Fruit fly (Drosophila melanogaster) whole organism, prepupa: ENCODE data around the gene Cyp12a5.
A peak's percentile ranks its signal among the peaks of the same experiment; 100 is the strongest.

Experiments
- Blimp-1 ChIP-seq: fragments of 200-800 bp; sonication (Bioruptor generic); optimal IDR thresholded peaks from 3 replicates; lab custom pipeline; 2017; ENCODE audit warnings: missing biosample characterization, missing genetic modification characterization, mild to moderate bottlenecking, moderate library complexity, missing genetic modification reagents
- CG10631 ChIP-seq: fragments of 200-800 bp; sonication (Bioruptor generic); optimal IDR thresholded peaks from 2 replicates; lab custom pipeline; 2016; ENCODE audit warnings: missing biosample characterization, missing genetic modification characterization
- CG10669 ChIP-seq: fragments of 200-800 bp; sonication (Bioruptor generic); optimal IDR thresholded peaks from 3 replicates; lab custom pipeline; 2018; ENCODE audit warnings: missing biosample characterization, mild to moderate bottlenecking, missing genetic modification characterization, moderate library complexity
- CG11294 ChIP-seq: fragments of 200-800 bp; sonication (Bioruptor generic); IDR thresholded peaks from 2 replicates; pipeline ENCODE4 v1.3.6; 2022; ENCODE audit warnings: missing biosample characterization, missing genetic modification characterization
- CG11902 ChIP-seq: fragments of 200-800 bp; sonication (Bioruptor generic); optimal IDR thresholded peaks from 3 replicates; lab custom pipeline; 2016; ENCODE audit warnings: missing biosample characterization, missing genetic modification characterization
- CG15336 ChIP-seq: fragments of 200-800 bp; sonication (Bioruptor generic); IDR thresholded peaks from 2 replicates; pipeline ENCODE4 v1.3.6; 2022; ENCODE audit warnings: missing biosample characterization, missing genetic modification characterization
- CG1621 ChIP-seq: fragments of 200-800 bp; sonication (Bioruptor generic); optimal IDR thresholded peaks from 3 replicates; lab custom pipeline; 2018; ENCODE audit warnings: missing biosample characterization, mild to moderate bottlenecking, missing genetic modification characterization
- CG16779 ChIP-seq: fragments of 200-800 bp; sonication (Bioruptor generic); optimal IDR thresholded peaks from 3 replicates; lab custom pipeline; 2017; ENCODE audit warnings: missing biosample characterization, mild to moderate bottlenecking, missing genetic modification characterization
- CG3032 ChIP-seq: fragments of 200-800 bp; optimal IDR thresholded peaks from 2 replicates; lab custom pipeline; 2019; ENCODE audit warnings: missing biosample characterization, mild to moderate bottlenecking, missing genetic modification characterization, moderate library complexity
- CG34406 ChIP-seq: fragments of 200-800 bp; sonication (Bioruptor generic); optimal IDR thresholded peaks from 3 replicates; lab custom pipeline; 2016; ENCODE audit warnings: missing biosample characterization, missing genetic modification characterization
- CG3919 ChIP-seq: fragments of 200-800 bp; sonication (Bioruptor generic); optimal IDR thresholded peaks from 3 replicates; lab custom pipeline; 2016; ENCODE audit warnings: missing biosample characterization, missing genetic modification characterization
- CG4318 ChIP-seq: fragments of 200-800 bp; sonication (Bioruptor generic); optimal IDR thresholded peaks from 3 replicates; lab custom pipeline; 2017; ENCODE audit warnings: missing biosample characterization, mild to moderate bottlenecking, missing genetic modification characterization
- CG6276 ChIP-seq: fragments of 200-800 bp; sonication (Bioruptor generic); optimal IDR thresholded peaks from 2 replicates; lab custom pipeline; 2017; ENCODE audit warnings: missing biosample characterization, mild to moderate bottlenecking, missing genetic modification characterization
- CG6792 ChIP-seq: fragments of 200-800 bp; sonication (Bioruptor generic); optimal IDR thresholded peaks from 3 replicates; lab custom pipeline; 2016; ENCODE audit warnings: missing biosample characterization, missing genetic modification characterization
- CG6854 ChIP-seq: fragments of 200-800 bp; sonication (Bioruptor generic); optimal IDR thresholded peaks from 2 replicates; lab custom pipeline; 2017; ENCODE audit warnings: missing biosample characterization, mild to moderate bottlenecking, missing genetic modification characterization
- CG7368 ChIP-seq: fragments of 200-800 bp; sonication (Bioruptor generic); optimal IDR thresholded peaks from 3 replicates; lab custom pipeline; 2016; ENCODE audit warnings: missing biosample characterization, missing genetic modification characterization
- CG8119 ChIP-seq: fragments of 200-800 bp; sonication (Bioruptor generic); IDR thresholded peaks from 3 replicates; pipeline ENCODE4 v1.3.6; 2022; ENCODE audit warnings: missing biosample characterization, missing genetic modification characterization
- CG9139 ChIP-seq: fragments of 200-800 bp; sonication (Bioruptor generic); optimal IDR thresholded peaks from 3 replicates; lab custom pipeline; 2017; ENCODE audit warnings: missing biosample characterization, mild to moderate bottlenecking, missing genetic modification characterization
- Eip75B ChIP-seq: fragments of 200-800 bp; sonication (Bioruptor generic); optimal IDR thresholded peaks from 3 replicates; lab custom pipeline; 2016; ENCODE audit warnings: missing biosample characterization, missing genetic modification characterization
- Eip78C ChIP-seq: fragments of 200-800 bp; sonication (Bioruptor generic); peaks from one replicate; lab custom pipeline; 2016; ENCODE audit warnings: missing biosample characterization, missing genetic modification characterization
- Ets96B ChIP-seq: fragments of 200-800 bp; optimal IDR thresholded peaks from 2 replicates; lab custom pipeline; 2019; ENCODE audit warnings: missing biosample characterization, mild to moderate bottlenecking, missing genetic modification characterization, moderate library complexity
- Hr38 ChIP-seq: sonication (Bioruptor generic); optimal IDR thresholded peaks from 2 replicates; lab custom pipeline; 2016; ENCODE audit warnings: missing biosample characterization, missing genetic modification characterization
- Hr39 ChIP-seq: fragments of 200-800 bp; sonication (Bioruptor generic); optimal IDR thresholded peaks from 2 replicates; lab custom pipeline; 2016; ENCODE audit warnings: missing biosample characterization, missing genetic modification characterization
- Hr4 ChIP-seq: fragments of 200-800 bp; sonication (Bioruptor generic); optimal IDR thresholded peaks from 3 replicates; lab custom pipeline; 2016; ENCODE audit warnings: missing biosample characterization, missing genetic modification characterization
- Lpt ChIP-seq: fragments of 200-800 bp; sonication (Bioruptor generic); optimal IDR thresholded peaks from 3 replicates; lab custom pipeline; 2016; ENCODE audit warnings: missing biosample characterization, missing genetic modification characterization
- Met ChIP-seq: fragments of 200-800 bp; sonication (Bioruptor generic); optimal IDR thresholded peaks from 3 replicates; lab custom pipeline; 2016; ENCODE audit warnings: missing biosample characterization, missing genetic modification characterization
- OdsH ChIP-seq: fragments of 200-800 bp; sonication (Bioruptor generic); optimal IDR thresholded peaks from 3 replicates; lab custom pipeline; 2016; ENCODE audit warnings: missing biosample characterization, missing genetic modification characterization
- Smox ChIP-seq: fragments of 200-800 bp; sonication (Bioruptor generic); optimal IDR thresholded peaks from 3 replicates; lab custom pipeline; 2016; ENCODE audit warnings: missing biosample characterization, missing genetic modification characterization
- Sox15 ChIP-seq: fragments of 200-800 bp; sonication (Bioruptor generic); optimal IDR thresholded peaks from 3 replicates; lab custom pipeline; 2016; ENCODE audit warnings: missing biosample characterization, missing genetic modification characterization
- cyc ChIP-seq: fragments of 200-800 bp; sonication (Bioruptor generic); optimal IDR thresholded peaks from 3 replicates; lab custom pipeline; 2016; ENCODE audit warnings: missing biosample characterization, missing genetic modification characterization
- dac ChIP-seq: fragments of 200-800 bp; sonication (Bioruptor generic); optimal IDR thresholded peaks from 2 replicates; lab custom pipeline; 2017; ENCODE audit warnings: missing biosample characterization, mild to moderate bottlenecking, missing genetic modification characterization
- eg ChIP-seq: fragments of 200-800 bp; sonication (Bioruptor generic); IDR thresholded peaks from 3 replicates; pipeline ENCODE4 v1.3.6; 2022; ENCODE audit warnings: missing biosample characterization, missing genetic modification characterization
- esn ChIP-seq: fragments of 200-800 bp; sonication (Bioruptor generic); optimal IDR thresholded peaks from 2 replicates; lab custom pipeline; 2016; ENCODE audit warnings: missing biosample characterization, mild to moderate bottlenecking, missing genetic modification characterization, moderate library complexity
- fd59A ChIP-seq: fragments of 200-800 bp; sonication (Bioruptor generic); optimal IDR thresholded peaks from 2 replicates; lab custom pipeline; 2017; ENCODE audit warnings: missing biosample characterization, mild to moderate bottlenecking, missing genetic modification characterization, missing genetic modification reagents
- lz ChIP-seq: fragments of 200-800 bp; sonication (Bioruptor generic); optimal IDR thresholded peaks from 3 replicates; lab custom pipeline; 2016; ENCODE audit warnings: missing biosample characterization, missing genetic modification characterization
- net ChIP-seq: fragments of 200-800 bp; sonication (Bioruptor generic); optimal IDR thresholded peaks from 3 replicates; lab custom pipeline; 2016; ENCODE audit warnings: missing biosample characterization, missing genetic modification characterization
- pdm3 ChIP-seq: fragments of 200-800 bp; sonication (Bioruptor generic); optimal IDR thresholded peaks from 3 replicates; lab custom pipeline; 2016; ENCODE audit warnings: missing biosample characterization, missing genetic modification characterization
- salr ChIP-seq, 2 experiments: fragments of 200-800 bp; sonication (Bioruptor generic); optimal IDR thresholded peaks; 3 replicates each; lab custom pipeline; 2016 to 2018; ENCODE audit warnings: missing biosample characterization in 2 of 2, missing genetic modification characterization in 2 of 2, mild to moderate bottlenecking in 1 of 2
- spab ChIP-seq: fragments of 200-800 bp; sonication (Bioruptor generic); optimal IDR thresholded peaks from 2 replicates; lab custom pipeline; 2017; ENCODE audit warnings: missing biosample characterization, mild to moderate bottlenecking, missing genetic modification characterization, missing genetic modification reagents
- ss ChIP-seq, 2 experiments: fragments of 200-800 bp; sonication (Bioruptor generic); optimal IDR thresholded peaks; 2 replicates in 1 of 2; 3 replicates in 1 of 2; lab custom pipeline; 2017 to 2018; ENCODE audit warnings: mild to moderate bottlenecking in 2 of 2, missing biosample characterization in 2 of 2, missing genetic modification characterization in 2 of 2, moderate library complexity in 1 of 2
- svp ChIP-seq: fragments of 200-800 bp; sonication (Bioruptor generic); peaks from one replicate; lab custom pipeline; 2016; ENCODE audit warnings: missing biosample characterization, missing genetic modification characterization
- topi ChIP-seq: fragments of 200-800 bp; sonication (Bioruptor generic); optimal IDR thresholded peaks from 3 replicates; lab custom pipeline; 2016; ENCODE audit warnings: missing biosample characterization, missing genetic modification characterization
- vri ChIP-seq: fragments of 200-800 bp; sonication (Bioruptor generic); optimal IDR thresholded peaks from 3 replicates; lab custom pipeline; 2016; ENCODE audit warnings: missing biosample characterization, mild to moderate bottlenecking, missing genetic modification characterization

The Cyp12a5 gene

DNA sequence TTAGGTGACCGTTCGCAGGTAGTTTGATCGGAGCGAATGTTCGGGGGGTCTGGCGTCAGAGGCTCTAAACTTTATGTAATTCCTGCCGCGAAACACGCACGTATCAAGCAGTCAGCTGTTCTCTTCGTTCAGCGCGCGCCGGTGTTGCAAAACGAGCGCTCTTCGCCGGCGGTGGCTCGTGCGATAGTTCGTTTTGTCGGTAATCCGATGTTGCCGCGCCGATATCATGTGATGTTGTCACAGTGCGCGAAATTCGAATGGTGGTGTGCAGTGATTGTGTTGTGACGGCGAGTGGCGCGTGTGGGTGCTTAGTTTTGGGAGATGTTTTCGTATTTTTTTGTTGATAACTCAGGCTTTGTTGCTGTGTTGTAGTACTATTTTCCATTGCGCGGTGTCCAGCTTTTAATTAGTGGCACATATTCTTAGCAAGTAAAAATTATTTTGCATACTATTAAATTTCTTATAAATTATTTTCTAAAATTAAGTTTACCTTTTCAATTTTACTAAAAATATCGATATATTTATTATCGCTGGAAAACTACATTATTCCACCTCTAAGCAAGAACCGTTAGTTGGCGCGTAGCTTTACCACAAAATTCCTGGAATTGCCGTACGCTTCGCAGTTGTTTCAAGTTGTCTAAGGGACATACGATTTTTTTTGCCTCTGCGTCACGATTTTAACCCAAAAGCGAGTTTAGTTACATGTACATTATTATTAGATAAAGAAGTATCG is 24.4 kb downstream of the Cyp12a5 start, which contains the start of gene nanos (continued):
- no peak for TF ChIP-seq fd59A
- peak; percentile 73 for TF ChIP-seq vri (GFP tag; lab: Kevin White, UChicago)
- peak; percentile 21 for TF ChIP-seq Eip75B (GFP tag; lab: Kevin White, UChicago)
- no peak for TF ChIP-seq dac
- peak; percentile 39 for TF ChIP-seq CG11902
- peak; percentile 56 for TF ChIP-seq CG10631
- no peak for TF ChIP-seq CG7368 (GFP tag; lab: Kevin White, UChicago)
- no peak for TF ChIP-seq CG9139 (GFP tag; lab: Kevin White, UChicago)
- no peak for TF ChIP-seq Ets96B (tag; lab: Kevin White, UChicago)

DNA sequence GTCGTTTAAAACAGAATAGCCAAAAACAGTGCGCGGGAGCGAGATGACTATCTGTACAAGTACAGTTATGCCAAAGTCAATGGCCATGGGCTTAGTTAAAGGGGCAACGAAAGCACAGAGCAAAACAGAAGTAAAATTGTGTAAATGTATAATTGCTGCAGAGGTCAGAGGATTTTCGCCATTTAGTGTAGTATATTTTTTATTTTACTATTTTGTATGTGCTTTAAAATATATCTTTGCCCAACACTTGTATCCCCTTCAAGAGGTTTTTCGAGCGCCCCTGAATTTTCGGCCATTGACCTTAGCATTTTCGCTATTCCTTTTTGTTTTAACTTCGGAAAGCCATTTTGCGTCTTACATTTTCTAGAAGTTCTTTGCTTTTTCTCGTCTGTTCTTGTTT is 25.5 kb downstream of the Cyp12a5 start:
- peak; percentile 30 for TF ChIP-seq Eip78C
- no peak for TF ChIP-seq topi (GFP tag; lab: Kevin White, UChicago)
- TF ChIP-seq ss (GFP tag; optimal IDR thresholded peaks at IDR 0.05; lab: Kevin White, UChicago): no peak
- TF ChIP-seq cyc (GFP tag; lab: Kevin White, UChicago): no peak
- TF ChIP-seq CG6792: no peak
- TF ChIP-seq Smox: no peak
- no peak for TF ChIP-seq vri (GFP tag; lab: Kevin White, UChicago)
- no peak for TF ChIP-seq CG16779 (tag; lab: Kevin White, UChicago)
- no peak for TF ChIP-seq CG8119 (GFP tag; lab: Robert Waterston, UW)
- no peak for TF ChIP-seq CG3032
- peak; percentile 55 for TF ChIP-seq svp (GFP tag; lab: Kevin White, UChicago)
- no peak for TF ChIP-seq Hr38 (GFP tag; lab: Kevin White, UChicago)
- TF ChIP-seq, all 60 proteins: peak for 2

DNA sequence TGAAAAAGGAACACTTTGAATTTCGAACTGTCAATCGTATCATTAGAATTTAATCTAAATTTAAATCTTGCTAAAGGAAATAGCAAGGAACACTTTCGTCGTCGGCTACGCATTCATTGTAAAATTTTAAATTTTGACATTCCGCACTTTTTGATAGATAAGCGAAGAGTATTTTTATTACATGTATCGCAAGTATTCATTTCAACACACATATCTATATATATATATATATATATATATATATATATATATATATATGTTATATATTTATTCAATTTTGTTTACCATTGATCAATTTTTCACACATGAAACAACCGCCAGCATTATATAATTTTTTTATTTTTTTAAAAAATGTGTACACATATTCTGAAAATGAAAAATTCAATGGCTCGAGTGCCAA is 27.3 kb downstream of the Cyp12a5 start, which contains the start of gene CG11779:
Gene CG11779, minus strand, starts transcription at position 101 of the 400 bp plus-strand sequence.
- TF ChIP-seq Sox15 (GFP tag; lab: Kevin White, UChicago) (no peak), CG7368 (GFP tag; lab: Kevin White, UChicago) (no peak), CG6854 (GFP tag; lab: Kevin White, UChicago) (no peak), salr (GFP tag; optimal IDR thresholded peaks at IDR 0.05; lab: Kevin White, UChicago) (no peak), CG9139 (GFP tag; lab: Kevin White, UChicago) (no peak), CG6276 (no peak), spab (no peak), CG15336 (no peak), eg (no peak), net (GFP tag; lab: Kevin White, UChicago) (no peak), Met (GFP tag; lab: Kevin White, UChicago) (no peak)

DNA sequence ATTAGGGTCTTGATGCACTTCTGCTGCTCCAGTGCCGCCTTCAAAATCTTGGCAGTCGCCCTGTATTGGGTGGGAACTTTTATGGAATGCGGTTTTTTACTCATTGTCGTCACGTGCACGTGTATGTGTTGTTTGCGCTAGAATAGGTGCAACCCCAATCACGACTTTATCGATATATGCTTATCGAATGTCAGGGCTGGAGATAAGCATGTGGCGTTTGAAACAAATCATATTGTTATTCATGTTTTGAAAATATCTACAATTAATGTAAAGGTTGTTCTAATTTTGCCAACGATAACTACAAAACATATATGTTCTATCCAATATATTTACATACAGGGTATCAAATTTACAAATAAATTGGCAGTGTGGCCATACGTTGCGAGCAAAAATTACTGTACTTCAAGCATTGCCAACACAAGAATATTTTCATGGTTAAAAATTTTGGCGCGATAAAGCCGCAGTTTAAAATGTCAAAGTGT is 29.7 kb downstream of the Cyp12a5 start, which contains the start of the genes CG42359 and Nsun5:
Gene CG42359, minus strand, starts transcription at position 166 of the 482 bp plus-strand sequence.
Gene Nsun5, minus strand, starts transcription at position 166 of the 482 bp plus-strand sequence.
- TF ChIP-seq CG10631 (peak; percentile 87), CG9139 (GFP tag; lab: Kevin White, UChicago) (no peak), Eip78C (peak; percentile 92), CG11294 (GFP tag; lab: Robert Waterston, UW) (peak; percentile 38; the same call in 1 of the 2 replicates), OdsH (GFP tag; lab: Kevin White, UChicago) (peak; percentile 87), cyc (GFP tag; lab: Kevin White, UChicago) (peak; percentile 90), CG4318 (GFP tag; lab: Kevin White, UChicago) (no peak), vri (GFP tag; lab: Kevin White, UChicago) (peak; percentile 73), esn (GFP tag; lab: Kevin White, UChicago) (peak; percentile 86), CG34406 (GFP tag; lab: Kevin White, UChicago) (peak; percentile 56), CG10669 (peak; percentile 77), svp (GFP tag; lab: Kevin White, UChicago) (peak; percentile 88), Lpt (GFP tag; lab: Kevin White, UChicago) (peak; percentile 65), Hr38 (GFP tag; lab: Kevin White, UChicago) (peak; percentile 71), Hr4 (GFP tag; lab: Kevin White, UChicago) (peak; percentile 87), CG16779 (tag; lab: Kevin White, UChicago) (no peak), Met (GFP tag; lab: Kevin White, UChicago) (peak; percentile 80), Blimp-1 (GFP tag; lab: Kevin White, UChicago) (no peak), dac (peak; percentile 62), Ets96B (tag; lab: Kevin White, UChicago) (peak; percentile 78), CG15336 (peak; percentile 68; the same call in 1 of the 2 replicates), net (GFP tag; lab: Kevin White, UChicago) (peak; percentile 76), pdm3 (GFP tag; lab: Kevin White, UChicago) (peak; percentile 88), Hr39 (peak; percentile 89), Smox (peak; percentile 80), lz (GFP tag; lab: Kevin White, UChicago) (peak; percentile 86), topi (GFP tag; lab: Kevin White, UChicago) (peak; percentile 78), CG1621 (peak; percentile 62), CG3919 (GFP tag; lab: Kevin White, UChicago) (peak; percentile 87)
